Fruit fly (Drosophila melanogaster): ENCODE data around the gene ChT.
A peak's percentile ranks its signal among the peaks of the same experiment; 100 is the strongest.

Gene ChT

DNA sequence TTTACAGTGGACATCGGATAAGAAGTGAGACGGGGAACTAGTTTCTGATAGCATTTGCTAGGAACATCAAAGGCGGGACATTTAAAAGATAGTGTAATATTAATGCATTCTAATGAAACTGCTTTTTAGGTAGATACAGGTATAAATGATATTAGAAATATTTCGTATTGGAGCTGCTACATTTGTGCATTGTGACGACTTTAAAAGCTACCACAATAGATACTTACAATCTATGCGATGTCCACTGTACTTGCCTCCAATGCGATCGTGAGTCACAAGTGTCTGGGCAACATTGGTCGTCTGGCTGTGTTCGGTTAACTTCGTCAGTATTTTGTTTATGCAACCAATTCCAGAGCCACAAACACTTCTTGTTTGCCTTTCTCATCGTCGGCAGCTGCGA lies 10.6 kb upstream of the ChT start (continued):
- TF ChIP-seq CG15696 (tag; optimal IDR thresholded peaks at IDR 0.05) = no peak
- TF ChIP-seq abd-A (tag; optimal IDR thresholded peaks at IDR 0.05) = no peak

DNA sequence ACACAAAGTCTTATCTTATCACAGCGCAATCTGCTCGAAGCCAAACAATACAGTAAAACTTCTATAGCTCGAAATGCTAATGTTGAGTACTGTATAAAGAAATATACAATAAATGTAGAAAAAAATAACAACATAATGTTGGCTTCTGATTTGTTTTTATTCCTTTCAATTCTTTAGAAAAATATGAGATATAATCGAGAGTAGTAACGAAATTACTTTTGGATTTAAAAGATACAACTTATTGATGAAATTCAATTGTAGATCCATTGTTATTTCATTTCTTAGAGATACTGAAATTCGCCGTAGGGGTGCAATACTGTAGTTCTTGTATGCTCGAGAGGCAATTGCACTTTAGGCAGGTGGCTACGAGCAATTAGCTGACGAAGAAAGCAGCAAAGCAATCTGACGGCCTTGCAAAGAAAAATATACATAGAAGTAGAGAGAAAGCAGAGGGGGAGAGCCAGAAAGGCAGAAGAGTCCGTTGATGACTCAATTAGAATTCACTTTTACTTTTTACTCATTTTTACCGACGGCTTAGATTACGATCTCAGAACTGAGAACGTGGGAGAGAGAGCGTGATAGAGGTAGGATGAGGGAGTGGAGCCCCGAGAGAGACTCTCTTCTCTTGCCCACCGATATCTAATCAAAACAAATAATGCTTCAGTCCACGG lies 9.8 kb upstream of the ChT start:
- TF ChIP-seq vfl (GFP tag; optimal IDR thresholded peaks at IDR 0.05) = no peak
- TF ChIP-seq CG3065 (GFP tag; optimal IDR thresholded peaks at IDR 0.05) = no peak
- no peak for TF ChIP-seq CG15073 (GFP tag; optimal IDR thresholded peaks at IDR 0.05)
- TF ChIP-seq Taf1 (GFP tag; IDR thresholded peaks at IDR 0.05) = no peak
- no peak for TF ChIP-seq CG5245 (GFP tag; optimal IDR thresholded peaks at IDR 0.05)
- TF ChIP-seq CG7357 (GFP tag; IDR thresholded peaks at IDR 0.05) = peak; percentile 48; the same call in 1 of the 3 replicates
- no peak for TF ChIP-seq Dip3 (GFP tag; optimal IDR thresholded peaks at IDR 0.05)
- no peak for TF ChIP-seq en (GFP tag; optimal IDR thresholded peaks at IDR 0.05)
- no peak for TF ChIP-seq danr (GFP tag; IDR thresholded peaks at IDR 0.05)
- no peak for TF ChIP-seq CG7745 (tag; optimal IDR thresholded peaks at IDR 0.05)
- TF ChIP-seq Nf-YB (GFP tag; optimal IDR thresholded peaks at IDR 0.05) = peak; percentile 22
- TF ChIP-seq chinmo (GFP tag; IDR thresholded peaks at IDR 0.05; ENCODE audit: partially characterized antibody) = 0 out of 4 replicates have a peak, but pooled peaks have one; percentile 19
- TF ChIP-seq Jarid2 (GFP tag; optimal IDR thresholded peaks at IDR 0.05) = no peak
- peak; percentile 41 for TF ChIP-seq Meics (GFP tag; optimal IDR thresholded peaks at IDR 0.05)
- TF ChIP-seq lab (GFP tag; optimal IDR thresholded peaks at IDR 0.05) = no peak
- no peak for TF ChIP-seq Spps (tag; optimal IDR thresholded peaks at IDR 0.05)
- TF ChIP-seq ase (GFP tag; IDR thresholded peaks at IDR 0.05) = no peak
- no peak for TF ChIP-seq CG14667 (GFP tag; IDR thresholded peaks at IDR 0.05)
- TF ChIP-seq oc (tag; optimal IDR thresholded peaks at IDR 0.05) = peak; percentile 3
- no peak for TF ChIP-seq wor (GFP tag; IDR thresholded peaks at IDR 0.05)
- no peak for TF ChIP-seq bbx (GFP tag; IDR thresholded peaks at IDR 0.05; ENCODE audit: partially characterized antibody)
- TF ChIP-seq HLH4C (GFP tag; IDR thresholded peaks at IDR 0.05; ENCODE audit: partially characterized antibody) = no peak
- TF ChIP-seq CG7839 (tag; optimal IDR thresholded peaks at IDR 0.05) = peak; percentile 91
- TF ChIP-seq CG10321 (GFP tag; IDR thresholded peaks at IDR 0.05) = no peak
- TF ChIP-seq jigr1 (GFP tag; IDR thresholded peaks at IDR 0.05) = no peak
- TF ChIP-seq CG4707 (GFP tag; optimal IDR thresholded peaks at IDR 0.05) = no peak
- TF ChIP-seq GATAe (GFP tag; conservative IDR thresholded peaks at IDR 0.05) = peak; percentile 82
- TF ChIP-seq hb (GFP tag; IDR thresholded peaks at IDR 0.05; ENCODE audit: partially characterized antibody) = no peak
- TF ChIP-seq CG34224 (GFP tag; IDR thresholded peaks at IDR 0.05; ENCODE audit: partially characterized antibody) = no peak
- peak; percentile 2 for TF ChIP-seq bcd (GFP tag; optimal IDR thresholded peaks at IDR 0.05)
- no peak; the same call in 2 of the 3 replicates for TF ChIP-seq otp (GFP tag; IDR thresholded peaks at IDR 0.05)
- no peak for TF ChIP-seq NC2β (GFP tag; optimal IDR thresholded peaks at IDR 0.05)
- TF ChIP-seq Trl (optimal IDR thresholded peaks at IDR 0.05) = peak; percentile 79 to 80
- TF ChIP-seq Trl (GFP tag; optimal IDR thresholded peaks at IDR 0.05) = no peak
- TF ChIP-seq shn (GFP tag; optimal IDR thresholded peaks at IDR 0.05) = no peak
- no peak for TF ChIP-seq D (optimal IDR thresholded peaks at IDR 0.05)
- TF ChIP-seq D (GFP tag; optimal IDR thresholded peaks at IDR 0.05) = no peak
- no peak for TF ChIP-seq sr (GFP tag; IDR thresholded peaks at IDR 0.05)
- TF ChIP-seq CG8765 (GFP tag; IDR thresholded peaks at IDR 0.05) = no peak
- no peak for TF ChIP-seq CG34376 (GFP tag; optimal IDR thresholded peaks at IDR 0.05)
- peak; percentile 84 for TF ChIP-seq gem (tag; optimal IDR thresholded peaks at IDR 0.05)
- TF ChIP-seq pb (GFP tag; optimal IDR thresholded peaks at IDR 0.05) = no peak
- TF ChIP-seq BEAF-32 (GFP tag; optimal IDR thresholded peaks at IDR 0.05) = no peak
- TF ChIP-seq CG2875 (GFP tag; optimal IDR thresholded peaks at IDR 0.05) = no peak
- no peak for TF ChIP-seq Gsc (GFP tag; IDR thresholded peaks at IDR 0.05)
- no peak for TF ChIP-seq CG1832 (GFP tag; optimal IDR thresholded peaks at IDR 0.05)
- no peak for TF ChIP-seq Nf-YA (GFP tag; IDR thresholded peaks at IDR 0.05)
